Worm (Caenorhabditis elegans): ENCODE measurements around the gene col-175.

ce11 chrX:9228441-9228840, 6.0 kb downstream of the col-175 start:
- TF ChIP-seq ref-1 (GFP tag; conservative IDR thresholded peaks at IDR 0.05) (no peak), flt-1 (GFP tag; IDR thresholded peaks at IDR 0.05) (no peak), ztf-23 (GFP tag; IDR thresholded peaks at IDR 0.05) (no peak), cog-1 (tag; optimal IDR thresholded peaks at IDR 0.05) (no peak), T22C8.4 (GFP tag; IDR thresholded peaks at IDR 0.05) (no peak), ztf-29 (GFP tag; IDR thresholded peaks at IDR 0.05) (no peak), med-1 (GFP tag; optimal IDR thresholded peaks at IDR 0.05; ENCODE audit: insufficient read depth) (no peak)
